Comparison of ENCODE assay signal across 4 fruit fly cellular contexts in the genomic region with DNA sequence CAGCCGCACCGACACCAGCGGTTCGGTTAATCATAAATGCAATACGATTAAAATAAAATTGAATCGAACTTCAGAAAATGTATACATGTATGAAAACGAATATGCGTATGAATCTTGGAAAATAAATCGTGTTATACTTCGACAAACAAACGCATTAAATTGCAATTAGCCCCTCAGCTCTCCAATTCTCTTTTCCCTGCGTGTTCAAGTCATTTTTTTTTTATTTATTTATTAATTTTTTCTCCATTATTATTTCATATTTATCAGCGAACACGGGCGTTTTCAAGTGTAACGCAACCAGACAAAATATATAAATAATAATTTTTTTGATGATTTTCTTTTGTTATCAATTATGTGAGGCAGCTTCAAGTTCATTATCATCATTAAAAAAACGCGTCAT.
A peak's percentile ranks its signal among the peaks of the same experiment; 100 is the strongest.
TF ChIP-seq lines count a peak whose summit lies in the region.

No protein-coding gene starts in this region.

- TF ChIP-seq CTCF in whole organism, embryonic (GFP tag; optimal IDR thresholded peaks at IDR 0.05; lab: Kevin White, UChicago) = no peak

TF ChIP-seq in whole organism, embryonic, 481 proteins besides CTCF, POLR2A, EP300 and RAD21:
- TF ChIP-seq pzg (GFP tag; optimal IDR thresholded peaks at IDR 0.05; lab: Kevin White, UChicago) (no peak), lbe (GFP tag; optimal IDR thresholded peaks at IDR 0.05; lab: Kevin White, UChicago) (peak; percentile 41)
TF ChIP-seq in whole organism, embryonic: peak in this region for 1.

TF ChIP-seq in whole organism, prepupa, 60 proteins besides CTCF, POLR2A, EP300 and RAD21:
- TF ChIP-seq Hr39 (GFP tag; optimal IDR thresholded peaks at IDR 0.05; lab: Kevin White, UChicago) = peak; percentile 12
- no peak for TF ChIP-seq Eip93F (GFP tag; optimal IDR thresholded peaks at IDR 0.05; lab: Kevin White, UChicago)
- TF ChIP-seq Met (GFP tag; optimal IDR thresholded peaks at IDR 0.05; lab: Kevin White, UChicago) = peak; percentile 36
- no peak for TF ChIP-seq CG11762 (GFP tag; optimal IDR thresholded peaks at IDR 0.05; lab: Kevin White, UChicago; ENCODE audit: insufficient read depth)
- TF ChIP-seq esn (GFP tag; optimal IDR thresholded peaks at IDR 0.05; lab: Kevin White, UChicago) = peak; percentile 29
- TF ChIP-seq CG3032 (tag; optimal IDR thresholded peaks at IDR 0.05; lab: Kevin White, UChicago) = no peak
- peak; percentile 7 for TF ChIP-seq acj6 (GFP tag; optimal IDR thresholded peaks at IDR 0.05; lab: Kevin White, UChicago)
- peak; percentile 57 for TF ChIP-seq svp (GFP tag; lab: Kevin White, UChicago)
- TF ChIP-seq achi (GFP tag; optimal IDR thresholded peaks at IDR 0.05; lab: Kevin White, UChicago) = no peak
- TF ChIP-seq Eip78C (GFP tag; lab: Kevin White, UChicago) = peak; percentile 24
- TF ChIP-seq Smox (GFP tag; optimal IDR thresholded peaks at IDR 0.05; lab: Kevin White, UChicago) = peak; percentile 24
- TF ChIP-seq CG6792 (GFP tag; optimal IDR thresholded peaks at IDR 0.05; lab: Kevin White, UChicago) = no peak
- TF ChIP-seq CG15336 (GFP tag; IDR thresholded peaks at IDR 0.05; lab: Robert Waterston, UW) = no peak
- no peak for TF ChIP-seq Eip75B (GFP tag; optimal IDR thresholded peaks at IDR 0.05; lab: Kevin White, UChicago)
- TF ChIP-seq Sox102F (GFP tag; optimal IDR thresholded peaks at IDR 0.05; lab: Kevin White, UChicago) = peak; percentile 32
- no peak for TF ChIP-seq Lpt (GFP tag; optimal IDR thresholded peaks at IDR 0.05; lab: Kevin White, UChicago)
- no peak for TF ChIP-seq CG31627 (GFP tag; optimal IDR thresholded peaks at IDR 0.05; lab: Kevin White, UChicago)
- peak; percentile 6 for TF ChIP-seq lz (GFP tag; optimal IDR thresholded peaks at IDR 0.05; lab: Kevin White, UChicago)

TF ChIP-seq in whole organism, pupa, 21 proteins besides CTCF, POLR2A, EP300 and RAD21:
- peak; percentile 24 for TF ChIP-seq Snoo (tag; optimal IDR thresholded peaks at IDR 0.05; lab: Kevin White, UChicago)
- no peak for TF ChIP-seq CG13204 (GFP tag; optimal IDR thresholded peaks at IDR 0.05; lab: Kevin White, UChicago)

TF ChIP-seq in whole organism, wandering third instar larva, 38 proteins besides CTCF, POLR2A, EP300 and RAD21:
- TF ChIP-seq br (GFP tag; optimal IDR thresholded peaks at IDR 0.05; lab: Kevin White, UChicago) = peak; percentile 23
- TF ChIP-seq HLH106 (tag; optimal IDR thresholded peaks at IDR 0.05; lab: Kevin White, UChicago) = peak; percentile 44
- peak in 1 of 2 experiments; percentile 19 for TF ChIP-seq foxo (GFP tag; optimal IDR thresholded peaks at IDR 0.05; lab: Kevin White, UChicago)
- TF ChIP-seq Hnf4 (GFP tag; optimal IDR thresholded peaks at IDR 0.05; lab: Kevin White, UChicago) = no peak
- TF ChIP-seq Sp1 (GFP tag; optimal IDR thresholded peaks at IDR 0.05; lab: Kevin White, UChicago) = peak; percentile 27
- TF ChIP-seq rgr (GFP tag; optimal IDR thresholded peaks at IDR 0.05; lab: Kevin White, UChicago) = peak; percentile 54
- no peak for TF ChIP-seq Hr83 (GFP tag; optimal IDR thresholded peaks at IDR 0.05; lab: Kevin White, UChicago; ENCODE audit: poor library complexity, severe bottlenecking)
- TF ChIP-seq ey (GFP tag; optimal IDR thresholded peaks at IDR 0.05; lab: Kevin White, UChicago) = no peak
- TF ChIP-seq OdsH (GFP tag; optimal IDR thresholded peaks at IDR 0.05; lab: Kevin White, UChicago) = peak; percentile 27
- TF ChIP-seq brk (GFP tag; optimal IDR thresholded peaks at IDR 0.05; lab: Kevin White, UChicago) = peak; percentile 18
- TF ChIP-seq CG32264 (GFP tag; optimal IDR thresholded peaks at IDR 0.05; lab: Kevin White, UChicago) = peak; percentile 7
- no peak for TF ChIP-seq dl (GFP tag; optimal IDR thresholded peaks at IDR 0.05; lab: Kevin White, UChicago; ENCODE audit: insufficient read depth in 1 of 2, partially characterized antibody in 2 of 2)
- no peak for TF ChIP-seq dsf (GFP tag; optimal IDR thresholded peaks at IDR 0.05; lab: Kevin White, UChicago; ENCODE audit: borderline replicate concordance)
- peak; percentile 15 for TF ChIP-seq dmrt93B (GFP tag; optimal IDR thresholded peaks at IDR 0.05; lab: Kevin White, UChicago)
- TF ChIP-seq Dif (GFP tag; optimal IDR thresholded peaks at IDR 0.05; lab: Kevin White, UChicago; ENCODE audit: partially characterized antibody) = no peak
- no peak for TF ChIP-seq Dfd (GFP tag; optimal IDR thresholded peaks at IDR 0.05; lab: Kevin White, UChicago)
- TF ChIP-seq h (GFP tag; optimal IDR thresholded peaks at IDR 0.05; lab: Kevin White, UChicago) = peak; percentile 14
- no peak for TF ChIP-seq tai (GFP tag; optimal IDR thresholded peaks at IDR 0.05; lab: Kevin White, UChicago)
- peak; percentile 44 for TF ChIP-seq sage (GFP tag; optimal IDR thresholded peaks at IDR 0.05; lab: Kevin White, UChicago)
- no peak for TF ChIP-seq sv (GFP tag; optimal IDR thresholded peaks at IDR 0.05; lab: Kevin White, UChicago)
- TF ChIP-seq Vsx2 (GFP tag; optimal IDR thresholded peaks at IDR 0.05; lab: Kevin White, UChicago; ENCODE audit: partially characterized antibody) = no peak
- peak; percentile 20 for TF ChIP-seq psq (GFP tag; optimal IDR thresholded peaks at IDR 0.05; lab: Kevin White, UChicago)
- no peak for TF ChIP-seq CG9705 (GFP tag; optimal IDR thresholded peaks at IDR 0.05; lab: Kevin White, UChicago)
- no peak for TF ChIP-seq Mio (GFP tag; optimal IDR thresholded peaks at IDR 0.05; lab: Kevin White, UChicago)
- no peak for TF ChIP-seq pan (optimal IDR thresholded peaks at IDR 0.05; lab: Kevin White, UChicago)

Comparison
In these comparisons a context has a peak if more than half of its experiments do, and no peak if none do; other contexts are left out.
1. Of the 7 proteins assayed by ChIP-seq in both whole organism, embryonic and whole organism, prepupa: peak only in whole organism, embryonic: none; only in whole organism, prepupa: Hr39 and Sox102F; in both: none; in neither: 5.